Fruit fly (Drosophila melanogaster) whole organism, wandering third instar larva: Measurements from ENCODE around the gene trr.

Experiments
- Abd-B ChIP-seq: fragments of >200 bp; optimal IDR thresholded peaks from 2 replicates; lab custom pipeline; 2017; ENCODE audit warnings: missing biosample characterization, missing genetic modification characterization
- CG32264 ChIP-seq: fragments of 200-800 bp; sonication (Bioruptor generic); optimal IDR thresholded peaks from 2 replicates; lab custom pipeline; 2016; ENCODE audit warnings: missing biosample characterization, missing genetic modification characterization
- CG9705 ChIP-seq: fragments of 200-800 bp; sonication (Bioruptor generic); optimal IDR thresholded peaks from 2 replicates; lab custom pipeline; 2018; ENCODE audit warnings: missing biosample characterization, mild to moderate bottlenecking, missing genetic modification characterization
- CrebA ChIP-seq: fragments of 200-800 bp; sonication (Bioruptor generic); optimal IDR thresholded peaks from 2 replicates; lab custom pipeline; 2016; ENCODE audit warnings: missing biosample characterization, mild to moderate bottlenecking, missing genetic modification characterization, borderline replicate concordance
- Dfd ChIP-seq: fragments of >200 bp; optimal IDR thresholded peaks from 2 replicates; lab custom pipeline; 2017; ENCODE audit warnings: missing biosample characterization, missing genetic modification characterization
- Dif ChIP-seq: fragments of 200-275, 200-300 bp; sonication (Bioruptor generic); optimal IDR thresholded peaks from 2 replicates; lab custom pipeline; 2018; ENCODE audit warnings: missing biosample characterization, missing genetic modification characterization; ENCODE audit not compliant: partially characterized antibody
- HLH106 ChIP-seq: fragments of 200-800 bp; optimal IDR thresholded peaks from 3 replicates; lab custom pipeline; 2019; ENCODE audit warnings: missing biosample characterization, mild to moderate bottlenecking, missing genetic modification characterization, moderate library complexity
- Hnf4 ChIP-seq: fragments of 200-800 bp; sonication (Bioruptor generic); optimal IDR thresholded peaks from 2 replicates; lab custom pipeline; 2016; ENCODE audit warnings: missing biosample characterization, mild to moderate bottlenecking, missing genetic modification characterization
- Hr83 ChIP-seq: fragments of 200-300 bp; sonication (Bioruptor generic); optimal IDR thresholded peaks from 2 replicates; lab custom pipeline; 2016; ENCODE audit warnings: missing biosample characterization, mild to moderate bottlenecking, missing genetic modification characterization, moderate library complexity; ENCODE audit not compliant: poor library complexity, severe bottlenecking
- Jra ChIP-seq: sonication (Bioruptor generic); optimal IDR thresholded peaks from 2 replicates; lab custom pipeline; 2016; ENCODE audit warnings: missing biosample characterization, missing genetic modification characterization
- Mio ChIP-seq: sonication (Bioruptor generic); optimal IDR thresholded peaks from 2 replicates; lab custom pipeline; 2016; ENCODE audit warnings: missing biosample characterization, missing genetic modification characterization
- Myc ChIP-seq: fragments of >200 bp; optimal IDR thresholded peaks from 2 replicates; lab custom pipeline; 2017
- N ChIP-seq: fragments of >200 bp; optimal IDR thresholded peaks from 2 replicates; lab custom pipeline; 2018; ENCODE audit warnings: missing biosample characterization, missing external identifiers, missing genetic modification characterization
- OdsH ChIP-seq: fragments of 200-800 bp; sonication (Bioruptor generic); optimal IDR thresholded peaks from 2 replicates; lab custom pipeline; 2016; ENCODE audit warnings: missing biosample characterization, mild to moderate bottlenecking, missing genetic modification characterization
- Rel ChIP-seq, 2 experiments: fragments of 200-800 bp; sonication (Bioruptor generic) in 1 of 2; optimal IDR thresholded peaks; 2 replicates in 1 of 2; 3 replicates in 1 of 2; lab custom pipeline; 2016 to 2019; ENCODE audit warnings: mild to moderate bottlenecking in 2 of 2, missing biosample characterization in 2 of 2, missing genetic modification characterization in 2 of 2, moderate library complexity in 1 of 2
- Sp1 ChIP-seq: fragments of 200-800 bp; sonication (Bioruptor generic); optimal IDR thresholded peaks from 3 replicates; lab custom pipeline; 2019; ENCODE audit warnings: missing biosample characterization, mild to moderate bottlenecking, missing genetic modification characterization, moderate library complexity
- Vsx2 ChIP-seq: fragments of 200-300, 225-300 bp; sonication (Bioruptor generic); optimal IDR thresholded peaks from 2 replicates; lab custom pipeline; 2018; ENCODE audit warnings: missing biosample characterization, missing genetic modification characterization; ENCODE audit not compliant: partially characterized antibody
- br ChIP-seq: fragments of 200-800 bp; sonication (Bioruptor generic); optimal IDR thresholded peaks from 2 replicates; lab custom pipeline; 2016; ENCODE audit warnings: missing biosample characterization, missing genetic modification characterization
- brk ChIP-seq: fragments of 200-800 bp; sonication (Bioruptor generic); optimal IDR thresholded peaks from 2 replicates; lab custom pipeline; 2016; ENCODE audit warnings: missing biosample characterization, mild to moderate bottlenecking, missing genetic modification characterization
- dsf ChIP-seq: sonication (Bioruptor generic); optimal IDR thresholded peaks from 2 replicates; lab custom pipeline; 2016; ENCODE audit warnings: missing biosample characterization, missing genetic modification characterization, borderline replicate concordance
- ey ChIP-seq: fragments of 200-800 bp; sonication (Bioruptor generic); optimal IDR thresholded peaks from 2 replicates; lab custom pipeline; 2016; ENCODE audit warnings: missing biosample characterization, missing genetic modification characterization
- foxo ChIP-seq, 2 experiments: fragments of 200-800 bp; sonication (Bioruptor generic); optimal IDR thresholded peaks; 2 replicates in 1 of 2; 3 replicates in 1 of 2; lab custom pipeline; 2016 to 2017; ENCODE audit warnings: missing biosample characterization in 2 of 2, missing genetic modification characterization in 2 of 2
- fru ChIP-seq: fragments of 200-800 bp; sonication (Bioruptor generic); optimal IDR thresholded peaks from 3 replicates; lab custom pipeline; 2016; ENCODE audit warnings: missing biosample characterization, mild to moderate bottlenecking, missing genetic modification characterization
- h ChIP-seq: fragments of 200-800 bp; sonication (Bioruptor generic); optimal IDR thresholded peaks from 3 replicates; lab custom pipeline; 2016; ENCODE audit warnings: missing biosample characterization, mild to moderate bottlenecking, missing genetic modification characterization
- lola ChIP-seq: fragments of >200 bp; optimal IDR thresholded peaks from 2 replicates; lab custom pipeline; 2017; ENCODE audit warnings: missing biosample characterization, missing genetic modification characterization
- pan ChIP-seq: fragments of >200 bp; optimal IDR thresholded peaks from 2 replicates; lab custom pipeline; 2017
- psq ChIP-seq: fragments of 200-800 bp; sonication (Bioruptor generic); optimal IDR thresholded peaks from 3 replicates; lab custom pipeline; 2017; ENCODE audit warnings: missing biosample characterization, mild to moderate bottlenecking, missing genetic modification characterization, moderate library complexity
- rgr ChIP-seq: fragments of 200-800 bp; sonication (Bioruptor generic); optimal IDR thresholded peaks from 3 replicates; lab custom pipeline; 2016; ENCODE audit warnings: missing biosample characterization, mild to moderate bottlenecking, missing genetic modification characterization
- sage ChIP-seq: fragments of 200-800 bp; sonication (Bioruptor generic); optimal IDR thresholded peaks from 2 replicates; lab custom pipeline; 2016; ENCODE audit warnings: missing biosample characterization, mild to moderate bottlenecking, missing genetic modification characterization
- sv ChIP-seq: fragments of 200-800 bp; sonication (Bioruptor generic); optimal IDR thresholded peaks from 3 replicates; lab custom pipeline; 2016; ENCODE audit warnings: missing biosample characterization, missing genetic modification characterization
- tai ChIP-seq: sonication (Bioruptor generic); optimal IDR thresholded peaks from 2 replicates; lab custom pipeline; 2016; ENCODE audit warnings: missing biosample characterization, missing genetic modification characterization
- usp ChIP-seq: fragments of >200 bp; optimal IDR thresholded peaks from 2 replicates; lab custom pipeline; 2017; ENCODE audit warnings: missing biosample characterization, missing genetic modification characterization
- woc ChIP-seq: sonication (Bioruptor generic); optimal IDR thresholded peaks from 2 replicates; lab custom pipeline; 2016; ENCODE audit warnings: missing biosample characterization, mild to moderate bottlenecking, missing genetic modification characterization

Gene trr

dm6 chrX:1893532-1893931, 3.8 kb upstream of the trr start:
- TF ChIP-seq Dfd (GFP tag; lab: Kevin White, UChicago) (no peak), tai (GFP tag; lab: Kevin White, UChicago) (no peak), Hr83 (GFP tag; lab: Kevin White, UChicago) (no peak), CG9705 (GFP tag; lab: Kevin White, UChicago) (no peak), CrebA (GFP tag; lab: Kevin White, UChicago) (no peak), Rel (GFP tag; optimal IDR thresholded peaks at IDR 0.05; lab: Kevin White, UChicago) (no peak), Rel (tag; optimal IDR thresholded peaks at IDR 0.05; lab: Kevin White, UChicago) (no peak), sv (no peak), foxo (GFP tag; optimal IDR thresholded peaks at IDR 0.05; lab: Kevin White, UChicago) (no peak), ey (GFP tag; lab: Kevin White, UChicago) (no peak), Hnf4 (GFP tag; lab: Kevin White, UChicago) (no peak), dsf (no peak)

dm6 chrX:1880779-1881178, 9.0 kb downstream of the trr start:
- TF ChIP-seq Mio (GFP tag; lab: Kevin White, UChicago) (no peak), CG9705 (GFP tag; lab: Kevin White, UChicago) (no peak), psq (GFP tag; lab: Kevin White, UChicago) (no peak), sage (GFP tag; lab: Kevin White, UChicago) (no peak), Hr83 (GFP tag; lab: Kevin White, UChicago) (no peak), foxo (GFP tag; optimal IDR thresholded peaks at IDR 0.05; lab: Kevin White, UChicago) (no peak), OdsH (no peak), Vsx2 (GFP tag; lab: Kevin White, UChicago) (no peak), Hnf4 (GFP tag; lab: Kevin White, UChicago) (no peak), CG32264 (no peak), Dif (GFP tag; lab: Kevin White, UChicago) (no peak), dsf (no peak), lola (GFP tag; lab: Kevin White, UChicago) (no peak), pan (lab: Kevin White, UChicago) (no peak), Sp1 (GFP tag; lab: Kevin White, UChicago) (no peak), woc (GFP tag; lab: Kevin White, UChicago) (no peak), rgr (GFP tag; lab: Kevin White, UChicago) (no peak)
- TF ChIP-seq, all 38 proteins: peak for 0

- no peak for TF ChIP-seq Dif (GFP tag; lab: Kevin White, UChicago)
- TF ChIP-seq usp (GFP tag; lab: Kevin White, UChicago) = no peak
- TF ChIP-seq N (GFP tag; lab: Kevin White, UChicago) = no peak
- TF ChIP-seq ey (GFP tag; lab: Kevin White, UChicago) = peak; percentile 18
- peak; percentile 34 for TF ChIP-seq br (GFP tag; lab: Kevin White, UChicago)
- TF ChIP-seq h (GFP tag; lab: Kevin White, UChicago) = peak; percentile 32
- no peak for TF ChIP-seq Abd-B (GFP tag; lab: Kevin White, UChicago)
- TF ChIP-seq Sp1 (GFP tag; lab: Kevin White, UChicago) = peak; percentile 34
- peak; percentile 7 for TF ChIP-seq CG9705 (GFP tag; lab: Kevin White, UChicago)
- TF ChIP-seq Myc (lab: Kevin White, UChicago) = no peak
- no peak for TF ChIP-seq lola (GFP tag; lab: Kevin White, UChicago)
- TF ChIP-seq Dfd (GFP tag; lab: Kevin White, UChicago) = no peak
- TF ChIP-seq rgr (GFP tag; lab: Kevin White, UChicago) = peak; percentile 41
- TF ChIP-seq fru = peak; percentile 51
- TF ChIP-seq Hnf4 (GFP tag; lab: Kevin White, UChicago) = no peak
- no peak for TF ChIP-seq CG32264
- TF ChIP-seq psq (GFP tag; lab: Kevin White, UChicago) = no peak
- peak in 1 of 2 experiments; percentile 50 for TF ChIP-seq foxo (GFP tag; optimal IDR thresholded peaks at IDR 0.05; lab: Kevin White, UChicago)
- no peak for TF ChIP-seq tai (GFP tag; lab: Kevin White, UChicago)
- TF ChIP-seq Vsx2 (GFP tag; lab: Kevin White, UChicago) = no peak
- TF ChIP-seq brk (GFP tag; lab: Kevin White, UChicago) = no peak
- no peak for TF ChIP-seq Jra
- peak; percentile 17 for TF ChIP-seq woc (GFP tag; lab: Kevin White, UChicago)
- TF ChIP-seq HLH106 = peak; percentile 53
- TF ChIP-seq dsf = no peak
Observed at dm6 chrX:1880139-1880556, 9.6 kb downstream of the trr start, which contains the start of gene Coa8. Coa8 (plus strand) TSS chrX:1880282.
